Worm (Caenorhabditis elegans): ENCODE results near the gene F35E8.1.

- no peak for TF ChIP-seq flt-1 (GFP tag; IDR thresholded peaks at IDR 0.05)
- TF ChIP-seq ref-1 (GFP tag; conservative IDR thresholded peaks at IDR 0.05) = no peak
- TF ChIP-seq ztf-23 (GFP tag; IDR thresholded peaks at IDR 0.05) = no peak
- TF ChIP-seq klf-2 (GFP tag; conservative IDR thresholded peaks at IDR 0.05) = no peak
- TF ChIP-seq ztf-29 (GFP tag; IDR thresholded peaks at IDR 0.05) = no peak
- TF ChIP-seq T22C8.4 (GFP tag; IDR thresholded peaks at IDR 0.05) = no peak
- TF ChIP-seq cog-1 (tag; optimal IDR thresholded peaks at IDR 0.05) = no peak
- TF ChIP-seq tab-1 (GFP tag; IDR thresholded peaks at IDR 0.05) = no peak
- TF ChIP-seq med-1 (GFP tag; optimal IDR thresholded peaks at IDR 0.05; ENCODE audit: insufficient read depth) = no peak
Observed at ce11 chrV:15920273-15920672, 14.8 kb upstream of the F35E8.1 start, which contains the start of gene F35E8.10.

Data from whole organism, midembryonic.